Fruit fly (Drosophila melanogaster) whole organism, wandering third instar larva: ENCODE data around the gene CG17196.

ENCODE experiments used
- Dfd ChIP-seq: fragments of >200 bp; optimal IDR thresholded peaks from 2 replicates; lab custom pipeline; 2017; ENCODE audit warnings: missing biosample characterization, missing genetic modification characterization
- Mio ChIP-seq: sonication (Bioruptor generic); optimal IDR thresholded peaks from 2 replicates; lab custom pipeline; 2016; ENCODE audit warnings: missing biosample characterization, missing genetic modification characterization

DNA sequence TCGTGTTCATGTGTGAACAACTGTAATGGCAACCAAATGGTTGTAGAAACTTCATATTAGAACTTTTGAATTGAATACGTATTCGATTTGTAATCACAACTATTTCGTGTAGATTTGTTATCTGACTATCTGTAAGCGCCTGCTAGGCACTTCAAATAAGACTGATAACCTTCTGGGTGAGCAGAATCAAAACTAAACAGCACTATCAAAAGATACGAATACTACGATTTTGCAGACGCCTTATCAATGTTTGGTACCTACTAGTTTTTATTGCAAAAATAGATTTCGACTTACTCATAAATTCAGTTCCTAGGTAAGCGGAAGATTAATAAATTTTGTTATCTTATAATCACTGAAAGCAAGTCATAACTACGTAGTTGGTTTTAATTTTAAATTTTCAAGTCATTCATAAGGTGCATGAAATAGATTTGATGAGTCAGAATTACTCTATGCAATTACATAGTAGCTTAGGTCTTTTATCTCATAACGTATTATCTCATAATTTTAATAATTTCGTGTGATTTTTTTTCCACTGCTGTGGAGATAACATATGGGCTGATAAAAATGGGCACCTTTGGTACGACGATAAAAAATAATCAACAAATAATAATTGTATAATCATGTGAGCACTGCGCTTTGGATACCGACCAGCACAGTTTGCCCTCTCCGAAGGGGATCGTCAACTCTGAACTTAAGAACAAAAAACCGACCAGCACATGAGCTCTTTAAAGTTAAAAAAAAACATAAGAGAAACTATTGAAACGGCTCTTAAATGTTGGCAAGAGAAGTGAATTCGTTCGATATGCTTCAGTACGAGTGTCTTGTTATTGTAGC, 40.9 kb downstream of the CG17196 start:
- TF ChIP-seq Dfd (GFP tag; lab: Kevin White, UChicago) (no peak), Mio (GFP tag; lab: Kevin White, UChicago) (no peak)
